Worm (Caenorhabditis elegans): ENCODE results near the gene ifc-1.

ifc-1 gene

DNA sequence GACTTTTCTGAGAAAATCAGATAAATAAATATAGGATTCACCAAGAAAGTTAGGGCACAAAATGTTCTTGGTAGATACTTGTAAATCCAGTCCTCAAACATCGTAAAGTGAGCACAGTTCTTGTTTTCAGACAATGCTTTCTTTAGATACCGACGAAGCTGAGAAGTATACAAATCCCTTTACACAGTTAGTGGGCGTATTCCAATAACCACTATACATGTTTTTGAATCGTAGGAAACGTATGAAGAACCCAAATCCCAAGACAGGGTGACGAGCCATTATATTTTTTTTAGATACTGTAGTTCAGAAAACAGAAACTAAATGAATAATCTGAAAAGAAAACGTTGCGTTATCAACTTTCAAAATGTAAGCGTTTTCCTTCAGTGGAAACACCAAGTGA lies 35.4 kb upstream of the ifc-1 start, which contains the start of gene srj-44:
Gene srj-44 (minus strand): TSS at position 101 of the 400 bp plus-strand sequence.
- TF ChIP-seq attf-4 (tag; optimal IDR thresholded peaks at IDR 0.05) (no peak), spr-3 (GFP tag; optimal IDR thresholded peaks at IDR 0.05) (no peak), tra-1 (GFP tag; IDR thresholded peaks at IDR 0.05) (no peak), madf-5 (GFP tag; IDR thresholded peaks at IDR 0.05) (no peak), rbr-2 (tag; optimal IDR thresholded peaks at IDR 0.05) (no peak), lin-13 (GFP tag; optimal IDR thresholded peaks at IDR 0.05) (no peak), nhr-10 (tag; optimal IDR thresholded peaks at IDR 0.05) (no peak), egl-27 (tag; optimal IDR thresholded peaks at IDR 0.05) (no peak), mes-2 (tag; optimal IDR thresholded peaks at IDR 0.05; ENCODE audit: poor library complexity, severe bottlenecking) (no peak), T26A8.4 (GFP tag; IDR thresholded peaks at IDR 0.05) (no peak), daf-12 (tag; optimal IDR thresholded peaks at IDR 0.05) (no peak), nhr-77 (tag; optimal IDR thresholded peaks at IDR 0.05) (no peak), dve-1 (tag; optimal IDR thresholded peaks at IDR 0.05; ENCODE audit: insufficient read depth) (no peak), dmd-6 (GFP tag; IDR thresholded peaks at IDR 0.05) (no peak), ceh-44 (GFP tag; IDR thresholded peaks at IDR 0.05) (no peak), ces-1 (GFP tag; optimal IDR thresholded peaks at IDR 0.05) (no peak), nhr-111 (GFP tag; optimal IDR thresholded peaks at IDR 0.05) (no peak), vab-7 (GFP tag; IDR thresholded peaks at IDR 0.05) (no peak), Y5F2A.4 (GFP tag; optimal IDR thresholded peaks at IDR 0.05) (no peak)

DNA sequence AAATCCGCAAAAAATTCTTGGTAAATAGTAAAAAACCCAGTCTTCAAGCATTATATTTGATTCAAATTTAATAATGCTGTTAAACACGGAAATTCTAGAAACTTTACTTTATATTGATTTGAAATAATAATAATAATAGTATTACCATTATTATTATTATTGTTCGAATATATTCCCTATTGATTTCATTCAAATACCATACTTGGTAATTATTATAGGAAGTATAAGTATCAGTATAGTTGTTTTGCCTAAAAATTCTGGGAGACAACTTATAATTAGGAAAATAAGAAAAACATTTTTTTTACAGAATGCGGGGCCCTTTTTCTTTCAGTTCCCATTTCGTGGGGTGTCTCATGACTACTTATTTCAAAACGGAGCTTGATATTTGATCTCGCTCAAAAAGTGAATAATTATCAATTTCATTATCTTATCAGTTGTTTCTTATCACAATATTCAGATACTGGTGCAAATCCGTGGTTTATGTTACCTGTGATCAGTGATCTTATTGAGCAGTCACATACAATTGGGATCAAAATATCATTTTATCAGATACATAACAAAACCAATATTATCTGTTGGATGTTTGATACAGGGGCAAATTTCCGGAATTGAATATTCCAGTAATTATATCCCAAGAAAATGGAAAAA lies 32.8 kb upstream of the ifc-1 start, which contains the start of gene srj-49:
Gene srj-49 (minus strand): TSS at position 51 of the 648 bp plus-strand sequence.
- TF ChIP-seq cey-2 (tag; optimal IDR thresholded peaks at IDR 0.05; ENCODE audit: borderline replicate concordance, insufficient read depth) (no peak), unc-130 (GFP tag; optimal IDR thresholded peaks at IDR 0.05) (no peak), dmd-6 (GFP tag; IDR thresholded peaks at IDR 0.05) (peak; percentile 91), daf-16 (GFP tag; optimal IDR thresholded peaks at IDR 0.05) (no peak), daf-16 (tag; optimal IDR thresholded peaks at IDR 0.05) (peak; percentile 56), pqm-1 (tag; optimal IDR thresholded peaks at IDR 0.05) (peak; percentile 74), nhr-28 (tag; optimal IDR thresholded peaks at IDR 0.05) (peak; percentile 68)

DNA sequence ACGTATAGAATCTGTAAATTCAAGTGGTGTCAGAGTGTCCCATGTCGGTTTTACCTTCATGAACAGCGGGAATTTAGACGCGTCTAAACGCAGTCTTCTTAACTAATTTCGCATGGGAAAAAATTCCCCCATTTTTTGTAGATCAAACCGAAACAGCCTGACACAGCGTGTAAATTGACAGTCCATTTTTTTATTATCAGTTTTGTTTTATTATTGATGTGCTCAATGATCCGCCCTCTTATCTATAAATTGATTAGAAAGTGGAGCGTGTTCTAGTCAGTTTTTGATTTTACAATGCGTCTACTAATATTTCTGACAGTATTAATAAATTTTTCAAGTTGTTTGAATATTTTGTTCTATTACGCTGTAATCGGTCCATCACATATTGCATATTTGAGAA lies 32.1 kb upstream of the ifc-1 start, which contains the start of gene ugt-53:
Gene ugt-53 (plus strand): TSS at position 273 of the 400 bp plus-strand sequence.
- TF ChIP-seq egl-43 (GFP tag; IDR thresholded peaks at IDR 0.05) (no peak), unc-62 (GFP tag; optimal IDR thresholded peaks at IDR 0.05 in 1 of 2) (no peak), unc-62 (tag; optimal IDR thresholded peaks at IDR 0.05) (no peak), F10B5.3 (tag; optimal IDR thresholded peaks at IDR 0.05) (no peak), D1046.2 (GFP tag; IDR thresholded peaks at IDR 0.05) (no peak), cey-2 (tag; optimal IDR thresholded peaks at IDR 0.05; ENCODE audit: borderline replicate concordance, insufficient read depth) (no peak), lin-29 (GFP tag; IDR thresholded peaks at IDR 0.05) (no peak), nhr-25 (tag; optimal IDR thresholded peaks at IDR 0.05; ENCODE audit: borderline replicate concordance, insufficient read depth) (no peak), vab-7 (GFP tag; IDR thresholded peaks at IDR 0.05) (no peak), mes-2 (tag; optimal IDR thresholded peaks at IDR 0.05; ENCODE audit: poor library complexity, severe bottlenecking) (no peak), madf-9 (GFP tag; conservative IDR thresholded peaks at IDR 0.05) (no peak), ztf-11 (tag; optimal IDR thresholded peaks at IDR 0.05) (no peak), dmd-9 (GFP tag; IDR thresholded peaks at IDR 0.05) (no peak), hif-1 (tag; optimal IDR thresholded peaks at IDR 0.05) (no peak), nhr-28 (tag; optimal IDR thresholded peaks at IDR 0.05) (peak; percentile 84), php-3 (GFP tag; IDR thresholded peaks at IDR 0.05) (peak; percentile 70), egl-27 (tag; optimal IDR thresholded peaks at IDR 0.05) (no peak), daf-16 (GFP tag; optimal IDR thresholded peaks at IDR 0.05) (no peak), daf-16 (tag; optimal IDR thresholded peaks at IDR 0.05) (peak; percentile 45), Y5F2A.4 (GFP tag; optimal IDR thresholded peaks at IDR 0.05) (no peak), daf-12 (tag; optimal IDR thresholded peaks at IDR 0.05) (no peak), mdt-29 (GFP tag; IDR thresholded peaks at IDR 0.05) (no peak), pha-4 (GFP tag; IDR thresholded peaks at IDR 0.05) (no peak), pha-4 (tag; optimal IDR thresholded peaks at IDR 0.05) (no peak), hlh-11 (tag; optimal IDR thresholded peaks at IDR 0.05) (no peak), dmd-6 (GFP tag; IDR thresholded peaks at IDR 0.05) (peak; percentile 90), T26A8.4 (GFP tag; IDR thresholded peaks at IDR 0.05) (no peak), mdl-1 (tag; optimal IDR thresholded peaks at IDR 0.05) (no peak), madf-5 (GFP tag; IDR thresholded peaks at IDR 0.05) (no peak), aha-1 (tag) (no peak), lsy-2 (tag; optimal IDR thresholded peaks at IDR 0.05) (no peak), tra-1 (GFP tag; IDR thresholded peaks at IDR 0.05) (no peak), nhr-11 (tag; optimal IDR thresholded peaks at IDR 0.05) (no peak)

Data from whole organism, L4 larva.